Worm (Caenorhabditis elegans) whole organism, L1 larva: Measurements from ENCODE around the gene K06B4.4.

Source experiments
- C16A3.4 ChIP-seq: fragments of 150-350 bp; optimal IDR thresholded peaks from 2 replicates; lab custom pipeline; 2014; ENCODE audit warnings: missing biosample characterization, missing genetic modification characterization
- aha-1 ChIP-seq: fragments of 150-350 bp; optimal IDR thresholded peaks from 2 replicates; lab custom pipeline; 2014; ENCODE audit warnings: missing biosample characterization, missing genetic modification characterization
- nhr-12 ChIP-seq: sonication (generic microtip); optimal IDR thresholded peaks from 2 replicates; lab custom pipeline; 2017; ENCODE audit warnings: missing biosample characterization, missing genetic modification characterization

ce11 chrV:15674899-15675298 is 5.9 kb downstream of the K06B4.4 start:
- TF ChIP-seq aha-1 (tag; lab: Kevin White, UChicago) (no peak), nhr-12 (tag; lab: Kevin White, UChicago) (no peak), C16A3.4 (tag; lab: Kevin White, UChicago) (no peak)
